Worm (Caenorhabditis elegans) whole organism, young adult: ENCODE data around the gene T02C1.2.

Experiments used
- B0019.2 ChIP-seq: fragments of 200-800 bp; sonication (Bioruptor generic); conservative IDR thresholded peaks from 2 replicates; pipeline ENCODE4 v1.3.6; 2022; ENCODE audit warnings: missing genetic modification reagents, missing genetic modification characterization, missing compliant biosample characterization
- B0336.3 ChIP-seq: fragments of 200-800 bp; sonication (Bioruptor generic); IDR thresholded peaks from 2 replicates; pipeline ENCODE4 v1.3.6; 2022; ENCODE audit warnings: missing genetic modification characterization, missing compliant biosample characterization
- C17E4.6 ChIP-seq: fragments of 200-800 bp; sonication (Bioruptor generic); IDR thresholded peaks from 2 replicates; pipeline ENCODE4 v1.3.6; 2022; ENCODE audit warnings: missing genetic modification reagents, missing genetic modification characterization, missing compliant biosample characterization
- F33H1.4 ChIP-seq: fragments of 200-800 bp; sonication (Bioruptor generic); IDR thresholded peaks from 2 replicates; pipeline ENCODE4 v1.3.6; 2022; ENCODE audit warnings: missing genetic modification reagents, missing genetic modification characterization, missing compliant biosample characterization
- K11D2.4 ChIP-seq: fragments of 200-800 bp; sonication (Bioruptor generic); IDR thresholded peaks from 2 replicates; pipeline ENCODE4 v1.3.6; 2022; ENCODE audit warnings: missing genetic modification reagents, missing genetic modification characterization, missing compliant biosample characterization
- Y53G8AR.9 ChIP-seq: fragments of 200-800 bp; sonication (Bioruptor generic); conservative IDR thresholded peaks from 2 replicates; pipeline ENCODE4 v1.3.6; 2022; ENCODE audit warnings: missing genetic modification reagents, missing genetic modification characterization, missing compliant biosample characterization
- Y79H2A.3 ChIP-seq: fragments of 200-800 bp; sonication (Bioruptor generic); conservative IDR thresholded peaks from 2 replicates; pipeline ENCODE4 v1.3.6; 2022; ENCODE audit warnings: missing genetic modification reagents, missing genetic modification characterization, missing compliant biosample characterization
- ZK185.1 ChIP-seq: sonication (generic microtip); optimal IDR thresholded peaks from 2 replicates; lab custom pipeline; 2016; ENCODE audit warnings: mild to moderate bottlenecking, missing genetic modification characterization, missing compliant biosample characterization; ENCODE audit not compliant: poor library complexity, severe bottlenecking
- attf-5 ChIP-seq: fragments of 200-800 bp; sonication (Bioruptor generic); optimal IDR thresholded peaks from 2 replicates; lab custom pipeline; 2018; ENCODE audit warnings: mild to moderate bottlenecking, missing genetic modification characterization, missing compliant biosample characterization
- cebp-1 ChIP-seq, 2 experiments: fragments of 200-800 bp in 1 of 2; sonication (Bioruptor generic) in 1 of 2; sonication (generic microtip) in 1 of 2; IDR thresholded peaks in 1 of 2; optimal IDR thresholded peaks in 1 of 2; 2 replicates each; pipeline versions ENCODE4 v1.3.6 to Lab custom; 2017 to 2022; ENCODE audit warnings: missing compliant biosample characterization in 2 of 2, missing genetic modification characterization in 2 of 2, mild to moderate bottlenecking in 1 of 2, missing genetic modification reagents in 1 of 2, moderate library complexity in 1 of 2
- ceh-100 ChIP-seq: fragments of 200-800 bp; sonication (Bioruptor generic); IDR thresholded peaks from 2 replicates; pipeline ENCODE4 v1.3.6; 2022; ENCODE audit warnings: missing genetic modification reagents, missing genetic modification characterization, missing compliant biosample characterization
- ceh-40 ChIP-seq: fragments of 200-800 bp; sonication (Bioruptor generic); IDR thresholded peaks from 2 replicates; pipeline ENCODE4 v1.3.6; 2022; ENCODE audit warnings: missing genetic modification characterization, missing compliant biosample characterization
- ceh-91 ChIP-seq: fragments of 200-800 bp; sonication (Bioruptor generic); IDR thresholded peaks from 2 replicates; pipeline ENCODE4 v1.3.6; 2022; ENCODE audit warnings: missing genetic modification reagents, missing genetic modification characterization, missing compliant biosample characterization
- chd-7 ChIP-seq: sonication (generic microtip); optimal IDR thresholded peaks from 2 replicates; lab custom pipeline; 2016; ENCODE audit warnings: mild to moderate bottlenecking, missing genetic modification characterization, moderate library complexity, missing compliant biosample characterization
- dox-1 ChIP-seq: fragments of 200-800 bp; sonication (Bioruptor generic); IDR thresholded peaks from 2 replicates; pipeline ENCODE4 v1.3.6; 2022; ENCODE audit warnings: missing genetic modification reagents, missing genetic modification characterization, missing compliant biosample characterization
- efl-1 ChIP-seq: fragments of 150-350 bp; optimal IDR thresholded peaks from 2 replicates; lab custom pipeline; 2014; ENCODE audit warnings: missing biosample characterization, missing genetic modification reagents, missing genetic modification characterization
- egl-18 ChIP-seq: fragments of 200-800 bp; sonication (Bioruptor generic); IDR thresholded peaks from 2 replicates; pipeline ENCODE4 v1.3.6; 2022; ENCODE audit warnings: missing genetic modification reagents, missing genetic modification characterization, missing compliant biosample characterization
- egl-44 ChIP-seq: fragments of 200-800 bp; sonication (Bioruptor generic); IDR thresholded peaks from 2 replicates; pipeline ENCODE4 v1.3.6; 2022; ENCODE audit warnings: missing genetic modification reagents, missing genetic modification characterization, missing compliant biosample characterization
- egrh-3 ChIP-seq: fragments of 200-800 bp; sonication (Bioruptor generic); IDR thresholded peaks from 2 replicates; pipeline ENCODE4 v1.3.6; 2022; ENCODE audit warnings: missing genetic modification reagents, missing genetic modification characterization, missing compliant biosample characterization
- ekl-4 ChIP-seq: fragments of 200-800 bp; sonication (Bioruptor generic); IDR thresholded peaks from 2 replicates; pipeline ENCODE4 v1.3.6; 2022; ENCODE audit warnings: missing genetic modification reagents, missing genetic modification characterization, missing compliant biosample characterization
- fkh-3 ChIP-seq: sonication (generic microtip); optimal IDR thresholded peaks from 2 replicates; lab custom pipeline; 2016; ENCODE audit warnings: mild to moderate bottlenecking, missing genetic modification characterization, missing compliant biosample characterization
- gei-17 ChIP-seq: fragments of 200-800 bp; sonication (Bioruptor generic); optimal IDR thresholded peaks from 2 replicates; lab custom pipeline; 2018; ENCODE audit warnings: mild to moderate bottlenecking, missing genetic modification characterization, missing compliant biosample characterization
- him-1 ChIP-seq: sonication (generic microtip); optimal IDR thresholded peaks from 2 replicates; lab custom pipeline; 2016; ENCODE audit warnings: missing genotype, missing genetic modification reagents, missing genetic modification characterization, missing compliant biosample characterization
- hmg-1.2 ChIP-seq: fragments of 200-800 bp; sonication (Bioruptor generic); IDR thresholded peaks from 2 replicates; pipeline ENCODE4 v1.3.6; 2022; ENCODE audit warnings: missing genetic modification reagents, missing genetic modification characterization, missing compliant biosample characterization
- hsf-1 ChIP-seq: fragments of 200-800 bp; sonication (Bioruptor generic); IDR thresholded peaks from 2 replicates; pipeline ENCODE4 v1.3.6; 2022; ENCODE audit warnings: missing genetic modification reagents, missing genetic modification characterization, missing compliant biosample characterization
- let-607 ChIP-seq, 2 experiments: fragments of 200-800 bp in 1 of 2; sonication (Bioruptor generic) in 1 of 2; sonication (generic microtip) in 1 of 2; optimal IDR thresholded peaks; 2 replicates each; lab custom pipeline; 2016 to 2018; ENCODE audit warnings: mild to moderate bottlenecking in 2 of 2, missing compliant biosample characterization in 2 of 2, missing genetic modification characterization in 2 of 2, moderate library complexity in 2 of 2, missing genotype in 1 of 2
- lin-26 ChIP-seq: fragments of 200-800 bp; sonication (Bioruptor generic); IDR thresholded peaks from 2 replicates; pipeline ENCODE4 v1.3.6; 2022; ENCODE audit warnings: missing genetic modification reagents, missing genetic modification characterization, missing compliant biosample characterization
- lin-35 ChIP-seq, 3 experiments: fragments of 150-350 bp in 2 of 3; sonication (generic microtip) in 1 of 3; optimal IDR thresholded peaks; 2 replicates each; lab custom pipeline; 2014 to 2018; ENCODE audit warnings: missing biosample characterization in 3 of 3, missing genetic modification characterization in 3 of 3, missing genetic modification reagents in 3 of 3
- lsl-1 ChIP-seq: fragments of 200-800 bp; sonication (Bioruptor generic); optimal IDR thresholded peaks from 2 replicates; lab custom pipeline; 2018; ENCODE audit warnings: mild to moderate bottlenecking, missing genetic modification characterization, moderate library complexity, missing compliant biosample characterization
- lsy-27 ChIP-seq: sonication (generic microtip); optimal IDR thresholded peaks from 2 replicates; lab custom pipeline; 2017; ENCODE audit warnings: missing genetic modification characterization, mild to moderate bottlenecking, missing compliant biosample characterization, antibody characterized with exemption, missing genotype, borderline replicate concordance; ENCODE audit not compliant: insufficient read depth
- madf-8 ChIP-seq: fragments of 200-800 bp; sonication (Bioruptor generic); conservative IDR thresholded peaks from 2 replicates; pipeline ENCODE4 v1.3.6; 2022; ENCODE audit warnings: missing genetic modification reagents, missing genetic modification characterization, missing compliant biosample characterization
- mel-28 ChIP-seq: sonication (generic microtip); optimal IDR thresholded peaks from 2 replicates; lab custom pipeline; 2016; ENCODE audit warnings: borderline replicate concordance, mild to moderate bottlenecking, missing genetic modification characterization, missing compliant biosample characterization
- nfya-2 ChIP-seq: fragments of 200-800 bp; sonication (Bioruptor generic); IDR thresholded peaks from 2 replicates; pipeline ENCODE4 v1.3.6; 2022; ENCODE audit warnings: missing genetic modification reagents, missing genetic modification characterization, missing compliant biosample characterization
- nfyb-1 ChIP-seq: fragments of 200-800 bp; sonication (Bioruptor generic); IDR thresholded peaks from 2 replicates; pipeline ENCODE4 v1.3.6; 2022; ENCODE audit warnings: missing genetic modification reagents, missing genetic modification characterization, missing compliant biosample characterization
- pbrm-1 ChIP-seq: fragments of 200-800 bp; sonication (Bioruptor generic); IDR thresholded peaks from 2 replicates; pipeline ENCODE4 v1.3.6; 2022; ENCODE audit warnings: missing genetic modification reagents, missing genetic modification characterization, missing compliant biosample characterization
- pha-4 ChIP-seq: fragments of 150-350 bp; sonication (generic microtip); optimal IDR thresholded peaks from 2 replicates; lab custom pipeline; 2014; ENCODE audit warnings: missing biosample characterization, missing genetic modification reagents, missing genetic modification characterization
- repo-1 ChIP-seq: sonication (generic microtip); optimal IDR thresholded peaks from 2 replicates; lab custom pipeline; 2017; ENCODE audit warnings: mild to moderate bottlenecking, missing genetic modification characterization, missing compliant biosample characterization
- snpc-1.1 ChIP-seq: sonication (generic microtip); optimal IDR thresholded peaks from 2 replicates; lab custom pipeline; 2017; ENCODE audit warnings: missing genetic modification characterization, mild to moderate bottlenecking, missing compliant biosample characterization, antibody characterized with exemption, moderate library complexity, missing genotype, missing genetic modification reagents; ENCODE audit not compliant: insufficient read depth
- snpc-1.3 ChIP-seq: sonication (generic microtip); optimal IDR thresholded peaks from 2 replicates; lab custom pipeline; 2017; ENCODE audit warnings: missing genetic modification characterization, mild to moderate bottlenecking, missing compliant biosample characterization, antibody characterized with exemption, moderate library complexity, missing genotype, missing genetic modification reagents; ENCODE audit not compliant: insufficient read depth
- snpc-4 ChIP-seq, 5 experiments: fragments of 150-350 bp in 1 of 5; sonication (generic microtip) in 4 of 5; optimal IDR thresholded peaks; 2 replicates each; lab custom pipeline; 2014 to 2018; ENCODE audit warnings: missing genetic modification characterization in 5 of 5, missing biosample characterization in 3 of 5, antibody characterized with exemption in 2 of 5, mild to moderate bottlenecking in 2 of 5, missing compliant biosample characterization in 2 of 5, missing genotype in 2 of 5, moderate library complexity in 2 of 5, missing genetic modification reagents in 1 of 5
- zim-3 ChIP-seq: sonication (generic microtip); optimal IDR thresholded peaks from 2 replicates; lab custom pipeline; 2017; ENCODE audit warnings: mild to moderate bottlenecking, missing genetic modification characterization, moderate library complexity, missing compliant biosample characterization
- ztf-6 ChIP-seq: fragments of 200-800 bp; sonication (Bioruptor generic); IDR thresholded peaks from 2 replicates; pipeline ENCODE4 v1.3.6; 2022; ENCODE audit warnings: missing genetic modification reagents, missing genetic modification characterization, missing compliant biosample characterization

The T02C1.2 gene

DNA sequence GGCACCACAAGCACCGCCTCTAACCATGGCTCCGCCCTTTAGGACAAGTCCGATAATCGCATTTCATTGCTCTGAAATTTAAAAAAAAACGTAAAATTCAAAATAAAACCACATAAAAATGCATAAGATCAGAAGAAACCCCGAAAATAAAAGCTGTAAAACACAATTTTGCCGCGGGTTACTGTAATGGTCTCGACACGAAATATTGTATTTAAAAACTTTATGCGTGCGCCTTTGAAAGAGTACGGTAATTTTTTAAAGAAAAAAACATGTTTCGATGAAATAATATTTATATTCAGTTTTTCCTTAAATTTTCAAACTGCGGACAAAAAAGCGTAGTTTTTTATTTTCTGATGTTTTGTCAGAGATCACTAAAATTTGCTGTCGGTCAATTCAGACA lies 22.1 kb upstream of the T02C1.2 start, which contains the start of gene rnr-1 (continued):
- TF ChIP-seq ceh-100 (GFP tag; lab: Robert Waterston, UW) (no peak), pbrm-1 (GFP tag; lab: Robert Waterston, UW) (peak; percentile 39; the same call in 1 of the 2 replicates), snpc-4 (GFP tag; optimal IDR thresholded peaks at IDR 0.05; lab: Kevin White, UChicago) (no peak), snpc-4 (tag; optimal IDR thresholded peaks at IDR 0.05; lab: Kevin White, UChicago) (peak in 1 of 4 experiments; percentile 34), lsy-27 (no peak), hsf-1 (GFP tag; lab: Robert Waterston, UW) (peak; percentile 71), madf-8 (GFP tag; lab: Robert Waterston, UW) (peak; percentile 90), cebp-1 (GFP tag; IDR thresholded peaks at IDR 0.05; lab: Robert Waterston, UW) (no peak), cebp-1 (tag; optimal IDR thresholded peaks at IDR 0.05; lab: Kevin White, UChicago) (no peak), Y79H2A.3 (0 out of 2 replicates have a peak, but pooled peaks have one; percentile 44), lsl-1 (peak; percentile 99), B0019.2 (GFP tag; lab: Robert Waterston, UW) (0 out of 2 replicates have a peak, but pooled peaks have one; percentile 16), snpc-1.3 (tag; lab: Kevin White, UChicago) (peak; percentile 75), dox-1 (GFP tag; lab: Robert Waterston, UW) (peak; percentile 19; the same call in 1 of the 2 replicates), B0336.3 (GFP tag; lab: Robert Waterston, UW) (peak; percentile 22; the same call in 1 of the 2 replicates), egrh-3 (GFP tag; lab: Robert Waterston, UW) (no peak), ZK185.1 (no peak), attf-5 (no peak), ceh-91 (GFP tag; lab: Robert Waterston, UW) (peak; percentile 91), chd-7 (tag; lab: Kevin White, UChicago) (no peak), repo-1 (tag; lab: Kevin White, UChicago) (no peak), lin-35 (GFP tag; optimal IDR thresholded peaks at IDR 0.05; lab: Kevin White, UChicago) (no peak), F33H1.4 (GFP tag; lab: Robert Waterston, UW) (peak; percentile 97), him-1 (tag; lab: Kevin White, UChicago) (peak; percentile 24)
- TF ChIP-seq, all 124 proteins: peak for 28

DNA sequence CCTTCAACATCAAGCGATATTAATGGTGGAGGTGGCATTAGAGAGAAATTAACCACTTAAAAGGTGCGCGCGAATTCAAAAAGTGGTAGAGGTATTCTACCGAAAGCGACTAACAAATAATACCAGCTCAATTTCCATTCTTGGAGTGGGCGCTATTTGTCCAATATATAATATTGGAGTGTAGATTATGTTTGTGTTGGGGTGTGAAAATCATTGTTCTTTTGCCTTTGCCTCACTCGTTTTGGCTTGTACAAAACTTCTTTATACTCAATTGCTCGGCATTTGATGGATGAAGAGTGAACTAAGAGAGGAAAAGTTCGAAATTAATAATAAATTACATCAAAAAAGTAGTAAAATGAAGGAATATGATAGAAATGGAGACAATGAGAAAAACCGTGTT lies 19.7 kb upstream of the T02C1.2 start, which contains the start of gene T23G5.3:
Gene T23G5.3 (minus strand): TSS at position 101 of the 400 bp plus-strand sequence.
- no peak for TF ChIP-seq ceh-91 (GFP tag; lab: Robert Waterston, UW)
- no peak for TF ChIP-seq lin-26 (GFP tag; lab: Robert Waterston, UW)
- TF ChIP-seq snpc-4 (GFP tag; optimal IDR thresholded peaks at IDR 0.05; lab: Kevin White, UChicago) = no peak
- TF ChIP-seq snpc-4 (tag; optimal IDR thresholded peaks at IDR 0.05; lab: Kevin White, UChicago) = no peak
- TF ChIP-seq snpc-1.1 (tag; lab: Kevin White, UChicago) = no peak
- no peak for TF ChIP-seq ceh-100 (GFP tag; lab: Robert Waterston, UW)
- TF ChIP-seq ztf-6 (GFP tag; lab: Robert Waterston, UW) = no peak
- no peak for TF ChIP-seq egrh-3 (GFP tag; lab: Robert Waterston, UW)
- no peak for TF ChIP-seq egl-44 (GFP tag; lab: Robert Waterston, UW)
- TF ChIP-seq K11D2.4 (GFP tag; lab: Robert Waterston, UW) = no peak
- no peak for TF ChIP-seq ekl-4 (GFP tag; lab: Robert Waterston, UW)
- TF ChIP-seq efl-1 (GFP tag; lab: Kevin White, UChicago) = no peak
- TF ChIP-seq egl-18 (GFP tag; lab: Robert Waterston, UW) = no peak
- TF ChIP-seq gei-17 (GFP tag; lab: Kevin White, UChicago) = no peak
- no peak for TF ChIP-seq pha-4 (tag; lab: Kevin White, UChicago)
- TF ChIP-seq ZK185.1 = no peak

DNA sequence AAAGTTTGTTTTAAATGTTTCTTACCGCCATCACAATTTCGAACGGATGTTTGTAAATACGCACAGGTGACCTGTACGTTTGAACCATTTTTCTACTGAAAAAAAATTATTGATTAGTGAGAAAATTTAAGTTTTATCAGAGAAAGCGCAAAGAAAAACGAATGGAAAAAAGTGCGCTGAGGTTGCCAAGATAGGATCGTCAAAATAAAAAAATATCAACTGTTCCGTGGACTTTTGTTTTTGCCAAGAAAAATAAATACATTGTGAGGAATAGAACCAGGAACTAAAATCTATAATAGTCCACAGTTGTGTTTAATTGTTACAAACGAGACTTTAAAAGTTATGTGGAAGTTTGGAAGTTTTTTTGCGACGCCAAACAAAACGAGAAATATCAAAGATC lies 14.6 kb upstream of the T02C1.2 start, which contains the start of gene T23G5.2:
Gene T23G5.2 (minus strand): TSS at position 101 of the 400 bp plus-strand sequence.
- TF ChIP-seq ceh-40 (GFP tag; lab: Robert Waterston, UW) (no peak), snpc-1.1 (tag; lab: Kevin White, UChicago) (no peak), C17E4.6 (GFP tag; lab: Robert Waterston, UW) (no peak), nfyb-1 (no peak), let-607 (tag; optimal IDR thresholded peaks at IDR 0.05; lab: Kevin White, UChicago) (no peak), fkh-3 (tag; lab: Kevin White, UChicago) (no peak), nfya-2 (GFP tag; lab: Robert Waterston, UW) (no peak), mel-28 (tag; lab: Kevin White, UChicago) (no peak), egl-18 (GFP tag; lab: Robert Waterston, UW) (no peak), Y53G8AR.9 (no peak), zim-3 (tag; lab: Kevin White, UChicago) (no peak), hmg-1.2 (no peak)
- TF ChIP-seq, all 124 proteins: peak for 0
